Fruit fly (Drosophila melanogaster) whole organism, pupa: Measurements from ENCODE around the gene CG10283.

ENCODE experiments used
- CG14655 ChIP-seq: fragments of 200-800 bp; sonication (Bioruptor generic); optimal IDR thresholded peaks from 3 replicates; lab custom pipeline; 2017; ENCODE audit warnings: mild to moderate bottlenecking, missing biosample characterization, missing genetic modification reagents, missing genetic modification characterization
- CG17806 ChIP-seq: fragments of 200-800 bp; sonication (Bioruptor generic); optimal IDR thresholded peaks from 2 replicates; lab custom pipeline; 2018; ENCODE audit warnings: missing biosample characterization, mild to moderate bottlenecking, missing genetic modification characterization, moderate library complexity

- TF ChIP-seq CG14655 (GFP tag; lab: Kevin White, UChicago) = no peak
- no peak for TF ChIP-seq CG17806 (tag; lab: Kevin White, UChicago)
These were observed 20.2 kb downstream of the CG10283 start for dm6 chr2L:18464116-18464530.
